Worm (Caenorhabditis elegans) whole organism, L4 larva: Measurements from ENCODE around the gene B0416.10.

ENCODE experiments used
- F37D6.2 ChIP-seq: sonication (generic microtip); optimal IDR thresholded peaks from 2 replicates; lab custom pipeline; 2016; ENCODE audit warnings: mild to moderate bottlenecking, missing genetic modification characterization, missing compliant biosample characterization
- F44E2.7 ChIP-seq: fragments of 200-800 bp; sonication (Bioruptor generic); IDR thresholded peaks from 2 replicates; pipeline ENCODE4 v2.1.2; 2022; ENCODE audit warnings: missing genetic modification characterization, missing compliant biosample characterization
- F49E8.2 ChIP-seq: sonication (generic microtip); optimal IDR thresholded peaks from 2 replicates; lab custom pipeline; 2016; ENCODE audit warnings: missing compliant biosample characterization, mild to moderate bottlenecking, missing genetic modification characterization, borderline replicate concordance
- T26A8.4 ChIP-seq: fragments of 200-800 bp; sonication (Bioruptor generic); IDR thresholded peaks from 2 replicates; pipeline ENCODE4 v1.3.6; 2022; ENCODE audit warnings: missing genetic modification characterization, missing compliant biosample characterization
- Y48G9A.11 ChIP-seq: fragments of 200-800 bp; sonication (Bioruptor generic); IDR thresholded peaks from 2 replicates; pipeline ENCODE4 v1.3.6; 2022; ENCODE audit warnings: missing genetic modification reagents, missing genetic modification characterization, missing compliant biosample characterization
- Y5F2A.4 ChIP-seq: fragments of 200-800 bp; sonication (Bioruptor generic); optimal IDR thresholded peaks from 2 replicates; lab custom pipeline; 2018; ENCODE audit warnings: mild to moderate bottlenecking, missing genetic modification characterization, missing compliant biosample characterization
- Y75B8A.6 ChIP-seq: fragments of 200-800 bp; sonication (Bioruptor generic); IDR thresholded peaks from 2 replicates; pipeline ENCODE4 v1.3.6; 2022; ENCODE audit warnings: missing genetic modification reagents, missing genetic modification characterization, missing compliant biosample characterization
- aha-1 ChIP-seq: fragments of 150-350 bp; peaks from one replicate; lab custom pipeline; 2014; ENCODE audit warnings: missing biosample characterization, missing genetic modification characterization
- attf-4 ChIP-seq: sonication (generic microtip); optimal IDR thresholded peaks from 3 replicates; lab custom pipeline; 2017; ENCODE audit warnings: missing biosample characterization, missing genetic modification characterization
- ceh-20 ChIP-seq: fragments of 200-800 bp; sonication (Bioruptor generic); IDR thresholded peaks from 2 replicates; pipeline ENCODE4 v1.3.6; 2022; ENCODE audit warnings: missing genetic modification reagents, missing genetic modification characterization, missing compliant biosample characterization
- ceh-32 ChIP-seq: sonication (generic microtip); optimal IDR thresholded peaks from 2 replicates; lab custom pipeline; 2016; ENCODE audit warnings: mild to moderate bottlenecking, missing genetic modification characterization, missing compliant biosample characterization; ENCODE audit not compliant: poor library complexity
- ceh-44 ChIP-seq: fragments of 200-800 bp; sonication (Bioruptor generic); IDR thresholded peaks from 2 replicates; pipeline ENCODE4 v1.3.6; 2022; ENCODE audit warnings: missing genetic modification reagents, missing genetic modification characterization, missing compliant biosample characterization
- cey-2 ChIP-seq: sonication (generic microtip); optimal IDR thresholded peaks from 3 replicates; lab custom pipeline; 2017; ENCODE audit warnings: missing genetic modification characterization, mild to moderate bottlenecking, missing compliant biosample characterization, antibody characterized with exemption, borderline replicate concordance; ENCODE audit not compliant: insufficient read depth
- daf-19 ChIP-seq: fragments of 200-800 bp; sonication (Bioruptor generic); conservative IDR thresholded peaks from 2 replicates; pipeline ENCODE4 v1.3.6; 2022; ENCODE audit warnings: missing genetic modification characterization, missing compliant biosample characterization
- daf-8 ChIP-seq: fragments of 200-800 bp; sonication (Bioruptor generic); IDR thresholded peaks from 2 replicates; pipeline ENCODE4 v1.3.6; 2022; ENCODE audit warnings: missing genetic modification characterization, missing compliant biosample characterization
- dmd-8 ChIP-seq: fragments of 200-800 bp; sonication (Bioruptor generic); IDR thresholded peaks from 2 replicates; pipeline ENCODE4 v1.3.6; 2022; ENCODE audit warnings: missing genetic modification characterization, missing compliant biosample characterization
- dmd-9 ChIP-seq: fragments of 200-800 bp; sonication (Bioruptor generic); IDR thresholded peaks from 2 replicates; pipeline ENCODE4 v1.3.6; 2022; ENCODE audit warnings: missing genetic modification reagents, missing genetic modification characterization, missing compliant biosample characterization
- dpl-1 ChIP-seq: fragments of 150-350 bp; optimal IDR thresholded peaks from 2 replicates; lab custom pipeline; 2014; ENCODE audit warnings: missing biosample characterization, missing genetic modification reagents, missing genetic modification characterization
- egl-43 ChIP-seq: fragments of 200-800 bp; sonication (Bioruptor generic); IDR thresholded peaks from 2 replicates; pipeline ENCODE4 v1.3.6; 2022; ENCODE audit warnings: missing genetic modification reagents, missing genetic modification characterization, missing compliant biosample characterization
- fos-1 ChIP-seq: fragments of 150-350 bp; optimal IDR thresholded peaks from 2 replicates; lab custom pipeline; 2014; ENCODE audit warnings: missing biosample characterization, missing genetic modification characterization
- gei-8 ChIP-seq: fragments of 200-800 bp; sonication (Bioruptor generic); optimal IDR thresholded peaks from 2 replicates; lab custom pipeline; 2018; ENCODE audit warnings: mild to moderate bottlenecking, missing genetic modification characterization, missing compliant biosample characterization
- hif-1 ChIP-seq, 2 experiments: sonication (generic microtip); optimal IDR thresholded peaks; 2 replicates each; lab custom pipeline; 2016 to 2017; ENCODE audit warnings: missing compliant biosample characterization in 2 of 2, missing genetic modification characterization in 2 of 2, missing genetic modification reagents in 2 of 2, missing genotype in 2 of 2, mild to moderate bottlenecking in 1 of 2
- hlh-11 ChIP-seq: fragments of 200-800 bp; sonication (Bioruptor generic); optimal IDR thresholded peaks from 2 replicates; lab custom pipeline; 2018; ENCODE audit warnings: mild to moderate bottlenecking, missing genetic modification characterization, missing compliant biosample characterization
- hmg-1.1 ChIP-seq: fragments of 200-800 bp; sonication (Bioruptor generic); IDR thresholded peaks from 2 replicates; pipeline ENCODE4 v1.3.6; 2022; ENCODE audit warnings: missing genetic modification reagents, missing genetic modification characterization, missing compliant biosample characterization
- lin-13 ChIP-seq: fragments of 150-350 bp; optimal IDR thresholded peaks from 2 replicates; lab custom pipeline; 2014; ENCODE audit warnings: missing biosample characterization, missing genetic modification reagents, missing genetic modification characterization
- lin-29 ChIP-seq: fragments of 200-800 bp; sonication (Bioruptor generic); IDR thresholded peaks from 2 replicates; pipeline ENCODE4 v1.3.6; 2022; ENCODE audit warnings: missing genetic modification reagents, missing genetic modification characterization, missing compliant biosample characterization
- lsy-2 ChIP-seq, 2 experiments: fragments of 150-350 bp in 1 of 2; sonication (generic microtip) in 1 of 2; optimal IDR thresholded peaks; 2 replicates each; lab custom pipeline; 2014 to 2017; ENCODE audit warnings: missing biosample characterization in 2 of 2, missing genetic modification characterization in 2 of 2
- madf-9 ChIP-seq: fragments of 200-800 bp; sonication (Bioruptor generic); conservative IDR thresholded peaks from 2 replicates; pipeline ENCODE4 v1.3.6; 2022; ENCODE audit warnings: missing genetic modification reagents, missing genetic modification characterization, missing compliant biosample characterization
- mdt-29 ChIP-seq: fragments of 200-800 bp; sonication (Bioruptor generic); IDR thresholded peaks from 2 replicates; pipeline ENCODE4 v1.3.6; 2022; ENCODE audit warnings: missing genetic modification reagents, missing genetic modification characterization, missing compliant biosample characterization
- mxl-3 ChIP-seq: fragments of 200-800 bp; sonication (Bioruptor generic); optimal IDR thresholded peaks from 2 replicates; lab custom pipeline; 2018; ENCODE audit warnings: mild to moderate bottlenecking, missing genetic modification characterization, missing compliant biosample characterization
- nhr-10 ChIP-seq: fragments of 150-350 bp; optimal IDR thresholded peaks from 2 replicates; lab custom pipeline; 2014; ENCODE audit warnings: missing biosample characterization, missing genetic modification characterization
- nhr-102 ChIP-seq: sonication (generic microtip); optimal IDR thresholded peaks from 2 replicates; lab custom pipeline; 2016; ENCODE audit warnings: mild to moderate bottlenecking, missing genetic modification characterization, moderate library complexity, missing compliant biosample characterization
- nhr-11 ChIP-seq: fragments of 150-350 bp; optimal IDR thresholded peaks from 2 replicates; lab custom pipeline; 2014; ENCODE audit warnings: missing biosample characterization, missing genetic modification characterization
- nhr-28 ChIP-seq: fragments of 150-350 bp; optimal IDR thresholded peaks from 2 replicates; lab custom pipeline; 2014; ENCODE audit warnings: missing biosample characterization, missing genetic modification characterization
- nhr-41 ChIP-seq: fragments of 200-800 bp; sonication (Bioruptor generic); IDR thresholded peaks from 2 replicates; pipeline ENCODE4 v1.3.6; 2022; ENCODE audit warnings: missing genetic modification reagents, missing genetic modification characterization, missing compliant biosample characterization
- nhr-6 ChIP-seq: fragments of 150-350 bp; optimal IDR thresholded peaks from 2 replicates; lab custom pipeline; 2014; ENCODE audit warnings: missing biosample characterization, missing genetic modification characterization
- nhr-77 ChIP-seq: fragments of 150-350 bp; optimal IDR thresholded peaks from 2 replicates; lab custom pipeline; 2014; ENCODE audit warnings: missing biosample characterization, missing genetic modification characterization
- php-3 ChIP-seq: fragments of 200-800 bp; sonication (Bioruptor generic); IDR thresholded peaks from 2 replicates; pipeline ENCODE4 v1.3.6; 2022; ENCODE audit warnings: missing genetic modification reagents, missing genetic modification characterization, missing compliant biosample characterization
- saeg-2 ChIP-seq: fragments of 200-800 bp; sonication (Bioruptor generic); IDR thresholded peaks from 2 replicates; pipeline ENCODE4 v1.3.6; 2022; ENCODE audit warnings: missing genetic modification reagents, missing genetic modification characterization, missing compliant biosample characterization
- sdz-12 ChIP-seq: fragments of 200-800 bp; sonication (Bioruptor generic); optimal IDR thresholded peaks from 2 replicates; lab custom pipeline; 2018; ENCODE audit warnings: mild to moderate bottlenecking, missing genetic modification characterization, missing compliant biosample characterization
- set-16 ChIP-seq: fragments of 200-800 bp; sonication (Bioruptor generic); IDR thresholded peaks from 2 replicates; pipeline ENCODE4 v1.3.6; 2022; ENCODE audit warnings: missing genetic modification reagents, missing genetic modification characterization, missing compliant biosample characterization
- spr-1 ChIP-seq: sonication (generic microtip); optimal IDR thresholded peaks from 2 replicates; lab custom pipeline; 2016; ENCODE audit warnings: mild to moderate bottlenecking, missing genetic modification characterization, missing compliant biosample characterization
- unc-39 ChIP-seq: sonication (generic microtip); optimal IDR thresholded peaks from 2 replicates; lab custom pipeline; 2017; ENCODE audit warnings: missing biosample characterization, missing genetic modification characterization
- unc-62 ChIP-seq, 3 experiments: fragments of 150-350 bp in 1 of 3; sonication (generic microtip); optimal IDR thresholded peaks in 2 of 3; peaks in 1 of 3; 1 replicate in 1 of 3; 2 replicates in 2 of 3; lab custom pipeline; 2014 to 2017; ENCODE audit warnings: missing biosample characterization in 3 of 3, missing genetic modification characterization in 3 of 3, missing genetic modification reagents in 3 of 3, missing genotype in 1 of 3
- vab-7 ChIP-seq: fragments of 200-800 bp; sonication (Bioruptor generic); IDR thresholded peaks from 2 replicates; pipeline ENCODE4 v1.3.6; 2022; ENCODE audit warnings: missing genetic modification reagents, missing genetic modification characterization, missing compliant biosample characterization
- zfp-2 ChIP-seq: sonication (generic microtip); optimal IDR thresholded peaks from 2 replicates; lab custom pipeline; 2016; ENCODE audit warnings: mild to moderate bottlenecking, missing genetic modification characterization, missing compliant biosample characterization
- zip-11 ChIP-seq: fragments of 200-800 bp; sonication (Bioruptor generic); IDR thresholded peaks from 2 replicates; pipeline ENCODE4 v1.3.6; 2022; ENCODE audit warnings: missing genetic modification characterization, missing compliant biosample characterization

The B0416.10 gene

ce11 chrX:9238692-9239091 is 35.8 kb downstream of the B0416.10 start (continued):
- TF ChIP-seq Y48G9A.11 (GFP tag; lab: Robert Waterston, UW): peak; percentile 72
- TF ChIP-seq daf-19 (GFP tag; lab: Robert Waterston, UW): peak; percentile 60; the same call in 1 of the 2 replicates
- TF ChIP-seq F44E2.7 (GFP tag; lab: Robert Waterston, UW): 0 out of 2 replicates have a peak, but pooled peaks have one; percentile 82
- peak; percentile 26 for TF ChIP-seq spr-1 (tag; lab: Kevin White, UChicago)
- TF ChIP-seq gei-8 (GFP tag; lab: Kevin White, UChicago): peak; percentile 33
- no peak for TF ChIP-seq unc-62 (GFP tag; optimal IDR thresholded peaks at IDR 0.05 in 1 of 2; lab: Kevin White, UChicago)
- TF ChIP-seq unc-62 (tag; optimal IDR thresholded peaks at IDR 0.05; lab: Kevin White, UChicago): no peak
- 0 out of 2 replicates have a peak, but pooled peaks have one; percentile 8 for TF ChIP-seq mdt-29 (GFP tag; lab: Robert Waterston, UW)
- no peak for TF ChIP-seq zip-11 (GFP tag; lab: Robert Waterston, UW)
- no peak for TF ChIP-seq mxl-3 (GFP tag; lab: Kevin White, UChicago)

ce11 chrX:9237708-9238107 is 36.8 kb downstream of the B0416.10 start:
- TF ChIP-seq gei-8 (GFP tag; lab: Kevin White, UChicago): peak; percentile 26
- no peak for TF ChIP-seq nhr-11 (tag; lab: Kevin White, UChicago)
- peak; percentile 56; the same call in 1 of the 2 replicates for TF ChIP-seq madf-9 (GFP tag; lab: Robert Waterston, UW)
- TF ChIP-seq sdz-12 (GFP tag; lab: Kevin White, UChicago): no peak
- TF ChIP-seq nhr-77 (tag; lab: Kevin White, UChicago): no peak
- peak; percentile 77; the same call in 1 of the 2 replicates for TF ChIP-seq dmd-8 (GFP tag; lab: Robert Waterston, UW)
- TF ChIP-seq Y75B8A.6 (GFP tag; lab: Robert Waterston, UW): peak; percentile 56; the same call in 1 of the 2 replicates
- no peak for TF ChIP-seq fos-1 (tag; lab: Kevin White, UChicago)
- TF ChIP-seq php-3: no peak
- no peak for TF ChIP-seq F37D6.2 (tag; lab: Kevin White, UChicago)
- TF ChIP-seq aha-1 (tag; lab: Kevin White, UChicago): peak; percentile 96
- TF ChIP-seq spr-1 (tag; lab: Kevin White, UChicago): peak; percentile 64
- TF ChIP-seq unc-62 (GFP tag; optimal IDR thresholded peaks at IDR 0.05 in 1 of 2; lab: Kevin White, UChicago): no peak
- no peak for TF ChIP-seq unc-62 (tag; optimal IDR thresholded peaks at IDR 0.05; lab: Kevin White, UChicago)
- peak; percentile 78 for TF ChIP-seq vab-7 (GFP tag; lab: Robert Waterston, UW)
- no peak for TF ChIP-seq dpl-1
- 0 out of 2 replicates have a peak, but pooled peaks have one; percentile 24 for TF ChIP-seq daf-19 (GFP tag; lab: Robert Waterston, UW)
- TF ChIP-seq set-16 (GFP tag; lab: Robert Waterston, UW): no peak
- TF ChIP-seq hmg-1.1 (GFP tag; lab: Robert Waterston, UW): no peak; the same call in 1 of the 2 replicates
- peak; percentile 23 for TF ChIP-seq hlh-11 (tag; lab: Kevin White, UChicago)
- peak; percentile 75; the same call in 1 of the 2 replicates for TF ChIP-seq daf-8 (GFP tag; lab: Robert Waterston, UW)
- peak; percentile 29 for TF ChIP-seq Y5F2A.4 (GFP tag; lab: Kevin White, UChicago)
- TF ChIP-seq zfp-2 (tag; lab: Kevin White, UChicago): no peak
- TF ChIP-seq ceh-44: 0 out of 2 replicates have a peak, but pooled peaks have one; percentile 45
- TF ChIP-seq cey-2 (tag; lab: Kevin White, UChicago): no peak
- no peak for TF ChIP-seq nhr-41 (GFP tag; lab: Robert Waterston, UW)
- TF ChIP-seq ceh-20 (GFP tag; lab: Robert Waterston, UW): no peak
- peak; percentile 65; the same call in 1 of the 2 replicates for TF ChIP-seq F44E2.7 (GFP tag; lab: Robert Waterston, UW)
- TF ChIP-seq nhr-10: no peak
- TF ChIP-seq nhr-102 (tag; lab: Kevin White, UChicago): peak; percentile 64
- TF ChIP-seq saeg-2 (GFP tag; lab: Robert Waterston, UW): no peak
- no peak for TF ChIP-seq unc-39
- TF ChIP-seq nhr-28: no peak
- peak; percentile 74 for TF ChIP-seq F49E8.2
- no peak for TF ChIP-seq lin-13 (GFP tag; lab: Kevin White, UChicago)
- 0 out of 2 replicates have a peak, but pooled peaks have one; percentile 14 for TF ChIP-seq lin-29 (GFP tag; lab: Robert Waterston, UW)
- TF ChIP-seq attf-4 (tag; lab: Kevin White, UChicago): no peak
- no peak for TF ChIP-seq dmd-9
- TF ChIP-seq hif-1 (tag; optimal IDR thresholded peaks at IDR 0.05; lab: Kevin White, UChicago): no peak
- peak; percentile 89 for TF ChIP-seq egl-43 (GFP tag; lab: Robert Waterston, UW)
- TF ChIP-seq nhr-6 (tag; lab: Kevin White, UChicago): no peak
- no peak for TF ChIP-seq lsy-2 (tag; optimal IDR thresholded peaks at IDR 0.05; lab: Kevin White, UChicago)
- peak; percentile 60 for TF ChIP-seq T26A8.4 (GFP tag; lab: Robert Waterston, UW)
- peak; percentile 17 for TF ChIP-seq ceh-32
